Worm (Caenorhabditis elegans) whole organism, young adult: ENCODE data around the gene tbx-7.

Experiments used
- B0019.2 ChIP-seq: fragments of 200-800 bp; sonication (Bioruptor generic); conservative IDR thresholded peaks from 2 replicates; pipeline ENCODE4 v1.3.6; 2022; ENCODE audit warnings: missing genetic modification reagents, missing genetic modification characterization, missing compliant biosample characterization
- F39B2.1 ChIP-seq: fragments of 200-800 bp; sonication (Bioruptor generic); IDR thresholded peaks from 2 replicates; pipeline ENCODE4 v1.3.6; 2022; ENCODE audit warnings: missing genetic modification reagents, missing genetic modification characterization, missing compliant biosample characterization
- F52B5.7 ChIP-seq: sonication (generic microtip); optimal IDR thresholded peaks from 2 replicates; lab custom pipeline; 2016; ENCODE audit warnings: mild to moderate bottlenecking, missing genetic modification characterization, missing compliant biosample characterization
- F57A8.1 ChIP-seq: fragments of 200-800 bp; sonication (Bioruptor generic); optimal IDR thresholded peaks from 2 replicates; lab custom pipeline; 2018; ENCODE audit warnings: mild to moderate bottlenecking, missing genetic modification characterization, moderate library complexity, missing compliant biosample characterization
- K12H6.12 ChIP-seq: fragments of 200-800 bp; sonication (Bioruptor generic); optimal IDR thresholded peaks from 2 replicates; lab custom pipeline; 2018; ENCODE audit warnings: mild to moderate bottlenecking, missing genetic modification characterization, missing compliant biosample characterization
- T07F8.4 ChIP-seq: sonication (generic microtip); optimal IDR thresholded peaks from 2 replicates; lab custom pipeline; 2016; ENCODE audit warnings: mild to moderate bottlenecking, missing genetic modification characterization, moderate library complexity, missing compliant biosample characterization
- Y95B8A.8 ChIP-seq: fragments of 200-800 bp; sonication (Bioruptor generic); IDR thresholded peaks from 2 replicates; pipeline ENCODE4 v1.3.6; 2022; ENCODE audit warnings: missing genetic modification reagents, missing genetic modification characterization, missing compliant biosample characterization
- ZK185.1 ChIP-seq: sonication (generic microtip); optimal IDR thresholded peaks from 2 replicates; lab custom pipeline; 2016; ENCODE audit warnings: mild to moderate bottlenecking, missing genetic modification characterization, missing compliant biosample characterization; ENCODE audit not compliant: poor library complexity, severe bottlenecking
- aptf-2 ChIP-seq: fragments of 200-800 bp; sonication (Bioruptor generic); conservative IDR thresholded peaks from 2 replicates; pipeline ENCODE4 v1.3.6; 2022; ENCODE audit warnings: missing genetic modification reagents, missing genetic modification characterization, missing compliant biosample characterization
- athp-1 ChIP-seq: sonication (generic microtip); optimal IDR thresholded peaks from 2 replicates; lab custom pipeline; 2017; ENCODE audit warnings: mild to moderate bottlenecking, missing genetic modification characterization, missing compliant biosample characterization
- attf-5 ChIP-seq: fragments of 200-800 bp; sonication (Bioruptor generic); optimal IDR thresholded peaks from 2 replicates; lab custom pipeline; 2018; ENCODE audit warnings: mild to moderate bottlenecking, missing genetic modification characterization, missing compliant biosample characterization
- ccch-3 ChIP-seq: fragments of 200-800 bp; sonication (Bioruptor generic); optimal IDR thresholded peaks from 2 replicates; lab custom pipeline; 2018; ENCODE audit warnings: mild to moderate bottlenecking, missing genetic modification characterization, missing compliant biosample characterization
- cebp-1 ChIP-seq, 2 experiments: fragments of 200-800 bp in 1 of 2; sonication (Bioruptor generic) in 1 of 2; sonication (generic microtip) in 1 of 2; IDR thresholded peaks in 1 of 2; optimal IDR thresholded peaks in 1 of 2; 2 replicates each; pipeline versions ENCODE4 v1.3.6 to Lab custom; 2017 to 2022; ENCODE audit warnings: missing compliant biosample characterization in 2 of 2, missing genetic modification characterization in 2 of 2, mild to moderate bottlenecking in 1 of 2, missing genetic modification reagents in 1 of 2, moderate library complexity in 1 of 2
- cebp-2 ChIP-seq: fragments of 200-800 bp; sonication (Bioruptor generic); IDR thresholded peaks from 2 replicates; pipeline ENCODE4 v1.3.6; 2022; ENCODE audit warnings: missing genetic modification characterization, missing compliant biosample characterization
- chd-7 ChIP-seq: sonication (generic microtip); optimal IDR thresholded peaks from 2 replicates; lab custom pipeline; 2016; ENCODE audit warnings: mild to moderate bottlenecking, missing genetic modification characterization, moderate library complexity, missing compliant biosample characterization
- ekl-4 ChIP-seq: fragments of 200-800 bp; sonication (Bioruptor generic); IDR thresholded peaks from 2 replicates; pipeline ENCODE4 v1.3.6; 2022; ENCODE audit warnings: missing genetic modification reagents, missing genetic modification characterization, missing compliant biosample characterization
- him-1 ChIP-seq: sonication (generic microtip); optimal IDR thresholded peaks from 2 replicates; lab custom pipeline; 2016; ENCODE audit warnings: missing genotype, missing genetic modification reagents, missing genetic modification characterization, missing compliant biosample characterization
- hlh-12 ChIP-seq: sonication (generic microtip); optimal IDR thresholded peaks from 2 replicates; lab custom pipeline; 2016; ENCODE audit warnings: missing genetic modification characterization, missing compliant biosample characterization
- hmg-1.2 ChIP-seq: fragments of 200-800 bp; sonication (Bioruptor generic); IDR thresholded peaks from 2 replicates; pipeline ENCODE4 v1.3.6; 2022; ENCODE audit warnings: missing genetic modification reagents, missing genetic modification characterization, missing compliant biosample characterization
- lag-1 ChIP-seq: fragments of 200-800 bp; sonication (Bioruptor generic); IDR thresholded peaks from 2 replicates; pipeline ENCODE4 v1.3.6; 2022; ENCODE audit warnings: missing genetic modification reagents, missing genetic modification characterization, missing compliant biosample characterization
- lin-40 ChIP-seq: sonication (generic microtip); optimal IDR thresholded peaks from 2 replicates; lab custom pipeline; 2016; ENCODE audit warnings: missing genetic modification characterization, mild to moderate bottlenecking, missing compliant biosample characterization, missing genotype, missing genetic modification reagents
- lsl-1 ChIP-seq: fragments of 200-800 bp; sonication (Bioruptor generic); optimal IDR thresholded peaks from 2 replicates; lab custom pipeline; 2018; ENCODE audit warnings: mild to moderate bottlenecking, missing genetic modification characterization, moderate library complexity, missing compliant biosample characterization
- madf-3 ChIP-seq: fragments of 200-800 bp; sonication (Bioruptor generic); IDR thresholded peaks from 2 replicates; pipeline ENCODE4 v1.3.6; 2022; ENCODE audit warnings: missing genetic modification reagents, missing genetic modification characterization, missing compliant biosample characterization
- madf-6 ChIP-seq: fragments of 200-800 bp; sonication (Bioruptor generic); IDR thresholded peaks from 2 replicates; pipeline ENCODE4 v1.3.6; 2022; ENCODE audit warnings: missing genetic modification reagents, missing genetic modification characterization, missing compliant biosample characterization
- madf-8 ChIP-seq: fragments of 200-800 bp; sonication (Bioruptor generic); conservative IDR thresholded peaks from 2 replicates; pipeline ENCODE4 v1.3.6; 2022; ENCODE audit warnings: missing genetic modification reagents, missing genetic modification characterization, missing compliant biosample characterization
- mcd-1 ChIP-seq: fragments of 200-800 bp; sonication (Bioruptor generic); IDR thresholded peaks from 2 replicates; pipeline ENCODE4 v1.3.6; 2022; ENCODE audit warnings: missing genetic modification reagents, missing genetic modification characterization, missing compliant biosample characterization
- nfya-2 ChIP-seq: fragments of 200-800 bp; sonication (Bioruptor generic); IDR thresholded peaks from 2 replicates; pipeline ENCODE4 v1.3.6; 2022; ENCODE audit warnings: missing genetic modification reagents, missing genetic modification characterization, missing compliant biosample characterization
- nfyb-1 ChIP-seq: fragments of 200-800 bp; sonication (Bioruptor generic); IDR thresholded peaks from 2 replicates; pipeline ENCODE4 v1.3.6; 2022; ENCODE audit warnings: missing genetic modification reagents, missing genetic modification characterization, missing compliant biosample characterization
- pbrm-1 ChIP-seq: fragments of 200-800 bp; sonication (Bioruptor generic); IDR thresholded peaks from 2 replicates; pipeline ENCODE4 v1.3.6; 2022; ENCODE audit warnings: missing genetic modification reagents, missing genetic modification characterization, missing compliant biosample characterization
- somi-1 ChIP-seq: fragments of 200-800 bp; sonication (Bioruptor generic); optimal IDR thresholded peaks from 2 replicates; lab custom pipeline; 2018; ENCODE audit warnings: mild to moderate bottlenecking, missing genetic modification characterization, missing compliant biosample characterization
- tbp1 ChIP-seq: fragments of 200-800 bp; sonication (Bioruptor generic); optimal IDR thresholded peaks from 2 replicates; lab custom pipeline; 2018; ENCODE audit warnings: mild to moderate bottlenecking, missing genetic modification characterization, missing compliant biosample characterization
- zfh-2 ChIP-seq: fragments of 200-800 bp; sonication (Bioruptor generic); conservative IDR thresholded peaks from 2 replicates; pipeline ENCODE4 v1.3.6; 2022; ENCODE audit warnings: missing genetic modification reagents, missing genetic modification characterization, missing compliant biosample characterization
- zim-3 ChIP-seq: sonication (generic microtip); optimal IDR thresholded peaks from 2 replicates; lab custom pipeline; 2017; ENCODE audit warnings: mild to moderate bottlenecking, missing genetic modification characterization, moderate library complexity, missing compliant biosample characterization

The tbx-7 gene

ce11 chrIII:6008989-6009610, 19.2 kb downstream of the tbx-7 start, which contains the start of the genes gcna-1 and eftu-2:
gcna-1 (minus strand) TSS chrIII:6009084.
eftu-2 (plus strand) TSS chrIII:6009560.
- TF ChIP-seq attf-5 (GFP tag; lab: Kevin White, UChicago) (peak; percentile 12), mcd-1 (peak; percentile 59), him-1 (tag; lab: Kevin White, UChicago) (no peak), madf-3 (GFP tag; lab: Robert Waterston, UW) (no peak), lsl-1 (peak; percentile 76), athp-1 (tag; lab: Kevin White, UChicago) (peak; percentile 13)

- TF ChIP-seq cebp-1 (GFP tag; IDR thresholded peaks at IDR 0.05; lab: Robert Waterston, UW), result no peak
- TF ChIP-seq cebp-1 (tag; optimal IDR thresholded peaks at IDR 0.05; lab: Kevin White, UChicago), result peak; percentile 2
- no peak for TF ChIP-seq pbrm-1 (GFP tag; lab: Robert Waterston, UW)
- peak; percentile 12 for TF ChIP-seq F52B5.7 (tag; lab: Kevin White, UChicago)
- 0 out of 2 replicates have a peak, but pooled peaks have one; percentile 24 for TF ChIP-seq ekl-4 (GFP tag; lab: Robert Waterston, UW)
- TF ChIP-seq nfyb-1 (GFP tag; lab: Robert Waterston, UW), result 0 out of 2 replicates have a peak, but pooled peaks have one; percentile 39
- no peak for TF ChIP-seq madf-8
- peak; percentile 5 for TF ChIP-seq chd-7 (tag; lab: Kevin White, UChicago)
- no peak for TF ChIP-seq zim-3 (tag; lab: Kevin White, UChicago)
- TF ChIP-seq somi-1, result no peak
- TF ChIP-seq hmg-1.2 (GFP tag; lab: Robert Waterston, UW), result 0 out of 2 replicates have a peak, but pooled peaks have one; percentile 7
- TF ChIP-seq B0019.2 (GFP tag; lab: Robert Waterston, UW), result no peak
- no peak for TF ChIP-seq nfya-2 (GFP tag; lab: Robert Waterston, UW)
Measured at ce11 chrIII:6006453-6006852, 21.9 kb downstream of the tbx-7 start.

ce11 chrIII:6002024-6002423, 26.3 kb downstream of the tbx-7 start:
- no peak for TF ChIP-seq somi-1
- no peak for TF ChIP-seq ccch-3 (GFP tag; lab: Kevin White, UChicago)
- TF ChIP-seq athp-1 (tag; lab: Kevin White, UChicago), result no peak
- TF ChIP-seq F39B2.1 (GFP tag; lab: Robert Waterston, UW), result no peak
- TF ChIP-seq tbp1 (GFP tag; lab: Kevin White, UChicago), result no peak
- TF ChIP-seq hlh-12 (tag; lab: Kevin White, UChicago), result no peak
- no peak for TF ChIP-seq Y95B8A.8 (GFP tag; lab: Robert Waterston, UW)
- TF ChIP-seq, all 124 proteins: peak for 0

ce11 chrIII:5999629-6000028, 28.7 kb downstream of the tbx-7 start:
- TF ChIP-seq cebp-1 (GFP tag; IDR thresholded peaks at IDR 0.05; lab: Robert Waterston, UW) (no peak), cebp-1 (tag; optimal IDR thresholded peaks at IDR 0.05; lab: Kevin White, UChicago) (peak; percentile 34), K12H6.12 (tag; lab: Kevin White, UChicago) (peak; percentile 35), lin-40 (tag; lab: Kevin White, UChicago) (peak; percentile 6), ccch-3 (GFP tag; lab: Kevin White, UChicago) (no peak)

ce11 chrIII:5998640-5999039, 29.7 kb downstream of the tbx-7 start:
- TF ChIP-seq zfh-2 (GFP tag; lab: Robert Waterston, UW) (0 out of 2 replicates have a peak, but pooled peaks have one; percentile 18), attf-5 (GFP tag; lab: Kevin White, UChicago) (no peak)

ce11 chrIII:5992913-5993312, 35.4 kb downstream of the tbx-7 start, which contains the start of gene T04C9.1:
T04C9.1 (plus strand) TSS chrIII:5993213.
- TF ChIP-seq lag-1 (GFP tag; lab: Robert Waterston, UW), result no peak
- no peak for TF ChIP-seq cebp-2 (GFP tag; lab: Robert Waterston, UW)
- no peak for TF ChIP-seq aptf-2
- TF ChIP-seq T07F8.4 (tag; lab: Kevin White, UChicago), result no peak
- TF ChIP-seq ZK185.1, result no peak
- no peak for TF ChIP-seq madf-6 (GFP tag; lab: Robert Waterston, UW)
- no peak for TF ChIP-seq him-1 (tag; lab: Kevin White, UChicago)
- TF ChIP-seq tbp1 (GFP tag; lab: Kevin White, UChicago), result no peak
- no peak for TF ChIP-seq F57A8.1
